Fruit fly (Drosophila melanogaster): Measurements from ENCODE around the gene TyrR.

Gene TyrR

dm6 chr3R:17724963-17725362 lies 38.0 kb downstream of the TyrR start, which contains the start of gene Atg8b:
TSS of gene Atg8b (minus strand) at chr3R:17725063.
- TF ChIP-seq org-1 (GFP tag; optimal IDR thresholded peaks at IDR 0.05) (no peak), btn (GFP tag; optimal IDR thresholded peaks at IDR 0.05) (no peak), emc (GFP tag; optimal IDR thresholded peaks at IDR 0.05) (no peak), CG4820 (GFP tag; optimal IDR thresholded peaks at IDR 0.05) (no peak), D (optimal IDR thresholded peaks at IDR 0.05) (no peak), D (GFP tag; optimal IDR thresholded peaks at IDR 0.05) (no peak), dan (GFP tag; IDR thresholded peaks at IDR 0.05) (no peak), fd3F (GFP tag; optimal IDR thresholded peaks at IDR 0.05) (no peak), CG17328 (GFP tag; IDR thresholded peaks at IDR 0.05) (no peak), knrl (GFP tag; IDR thresholded peaks at IDR 0.05; ENCODE audit: partially characterized antibody) (no peak), ap (GFP tag; IDR thresholded peaks at IDR 0.05) (no peak), ato (GFP tag; IDR thresholded peaks at IDR 0.05; ENCODE audit: partially characterized antibody) (no peak), crc (GFP tag; optimal IDR thresholded peaks at IDR 0.05) (no peak), ranshi (GFP tag; IDR thresholded peaks at IDR 0.05) (no peak), CG10431 (GFP tag; optimal IDR thresholded peaks at IDR 0.05) (no peak), pzg (GFP tag; optimal IDR thresholded peaks at IDR 0.05) (no peak), kni (GFP tag; optimal IDR thresholded peaks at IDR 0.05) (no peak), scrt (GFP tag; optimal IDR thresholded peaks at IDR 0.05) (no peak), CG6689 (GFP tag; IDR thresholded peaks at IDR 0.05) (no peak), sqz (GFP tag; optimal IDR thresholded peaks at IDR 0.05) (no peak)

DNA sequence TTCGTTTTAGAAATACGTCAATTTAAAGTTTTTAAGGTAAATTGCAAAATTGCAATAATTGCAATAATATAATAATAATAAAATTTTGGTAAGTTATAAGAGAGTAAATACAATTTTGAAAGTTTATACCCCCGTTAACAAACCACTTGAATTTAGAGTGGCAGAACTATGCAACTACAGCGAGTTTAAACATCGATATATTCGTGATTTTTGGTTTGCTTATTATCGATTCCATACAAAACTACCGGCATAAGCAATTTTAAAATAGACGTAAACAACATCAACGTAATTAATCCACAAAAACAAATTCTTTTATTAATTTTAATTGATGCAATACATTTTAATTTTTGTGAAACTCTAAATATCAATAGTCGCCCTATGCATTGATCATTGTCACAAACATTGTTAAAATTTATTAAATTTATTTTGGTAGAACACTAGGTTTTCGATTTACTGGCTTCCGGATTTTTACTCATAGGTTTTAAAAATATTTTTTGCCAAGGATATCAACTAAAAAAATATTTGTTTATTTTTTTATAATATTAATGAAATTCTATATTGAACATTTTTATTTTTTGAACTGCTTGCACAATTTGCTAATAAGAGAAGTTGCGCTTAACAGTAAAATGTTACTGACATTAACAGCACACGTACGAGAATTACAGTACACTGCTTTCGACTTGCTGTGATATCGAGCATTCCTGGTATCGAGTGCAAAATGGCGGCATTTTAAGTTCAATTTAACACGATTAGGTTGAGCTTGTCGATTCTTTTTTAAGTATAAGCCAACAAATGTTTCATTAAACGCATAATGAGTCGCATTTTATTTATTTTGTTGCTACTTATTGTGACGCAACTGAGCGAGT lies 44.0 kb downstream of the TyrR start, which contains the start of gene Pxt:
Pxt (plus strand) TSS at position 695 of the 866 bp plus-strand sequence.
- peak; percentile 15 for TF ChIP-seq CG1603 (tag; optimal IDR thresholded peaks at IDR 0.05)
- peak; percentile 96 for TF ChIP-seq CG11560 (tag; IDR thresholded peaks at IDR 0.05)
- TF ChIP-seq sd (tag; optimal IDR thresholded peaks at IDR 0.05) = peak; percentile 75
- TF ChIP-seq odd (GFP tag; optimal IDR thresholded peaks at IDR 0.05) = no peak
- TF ChIP-seq CG17186 (GFP tag; optimal IDR thresholded peaks at IDR 0.05) = peak; percentile 99
- peak; percentile 88 for TF ChIP-seq phol (tag; optimal IDR thresholded peaks at IDR 0.05)
- no peak for TF ChIP-seq CG3726 (GFP tag; IDR thresholded peaks at IDR 0.05)
- no peak for TF ChIP-seq CG10321 (GFP tag; IDR thresholded peaks at IDR 0.05)
- TF ChIP-seq CTCF (GFP tag; optimal IDR thresholded peaks at IDR 0.05) = peak; percentile 53
- no peak for TF ChIP-seq rib (GFP tag; IDR thresholded peaks at IDR 0.05)
- TF ChIP-seq Bgb (GFP tag; IDR thresholded peaks at IDR 0.05; ENCODE audit: partially characterized antibody) = peak; percentile 3; the same call in 1 of the 2 replicates
- TF ChIP-seq Elba2 (GFP tag; optimal IDR thresholded peaks at IDR 0.05) = peak; percentile 10
- TF ChIP-seq Dref (GFP tag; IDR thresholded peaks at IDR 0.05) = peak; percentile 70
- TF ChIP-seq Sox100B (GFP tag; optimal IDR thresholded peaks at IDR 0.05) = peak; percentile 8
- TF ChIP-seq CG6791 (GFP tag; IDR thresholded peaks at IDR 0.05; ENCODE audit: partially characterized antibody) = peak; percentile 52; the same call in 2 of the 3 replicates
- 0 out of 2 replicates have a peak, but pooled peaks have one; percentile 11 for TF ChIP-seq CG32532 (GFP tag; IDR thresholded peaks at IDR 0.05)
- TF ChIP-seq CG31441 (GFP tag; IDR thresholded peaks at IDR 0.05) = 0 out of 2 replicates have a peak, but pooled peaks have one; percentile 18
- no peak for TF ChIP-seq CG3838 (GFP tag; optimal IDR thresholded peaks at IDR 0.05)
- peak; percentile 60 for TF ChIP-seq pzg (GFP tag; optimal IDR thresholded peaks at IDR 0.05)
- peak; percentile 5 for TF ChIP-seq Lhr (GFP tag; optimal IDR thresholded peaks at IDR 0.05)
- TF ChIP-seq bbx (GFP tag; IDR thresholded peaks at IDR 0.05; ENCODE audit: partially characterized antibody) = peak; percentile 22
- TF ChIP-seq CG12659 (GFP tag; optimal IDR thresholded peaks at IDR 0.05) = peak; percentile 23
- peak; percentile 97 for TF ChIP-seq CG31365 (tag; optimal IDR thresholded peaks at IDR 0.05)
- peak in 1 of 2 experiments; percentile 88 for TF ChIP-seq insv (GFP tag; optimal IDR thresholded peaks at IDR 0.05)
- no peak for TF ChIP-seq CG15011 (GFP tag; optimal IDR thresholded peaks at IDR 0.05)
- no peak for TF ChIP-seq CG7745 (tag; optimal IDR thresholded peaks at IDR 0.05)
- peak; percentile 8; the same call in 1 of the 2 replicates for TF ChIP-seq ato (GFP tag; IDR thresholded peaks at IDR 0.05; ENCODE audit: partially characterized antibody)
- no peak for TF ChIP-seq CG8290 (GFP tag; optimal IDR thresholded peaks at IDR 0.05)
- peak in 1 of 2 experiments; percentile 28 for TF ChIP-seq CG8290 (tag; optimal IDR thresholded peaks at IDR 0.05)
- TF ChIP-seq HmgZ (tag; optimal IDR thresholded peaks at IDR 0.05) = no peak
- peak; percentile 69 for TF ChIP-seq sens (GFP tag)

Measured in whole organism, embryonic.